Worm (Caenorhabditis elegans) whole organism, late embryonic: Measurements from ENCODE around the gene set-22.

Experiments used
- ets-4 ChIP-seq: sonication (generic microtip); optimal IDR thresholded peaks from 2 replicates; lab custom pipeline; 2016; ENCODE audit warnings: missing genetic modification characterization, missing compliant biosample characterization
- fkh-6 ChIP-seq: sonication (generic microtip); optimal IDR thresholded peaks from 2 replicates; lab custom pipeline; 2016; ENCODE audit warnings: missing genetic modification characterization, missing compliant biosample characterization
- gmeb-2 ChIP-seq: sonication (generic microtip); optimal IDR thresholded peaks from 2 replicates; lab custom pipeline; 2016; ENCODE audit warnings: missing genetic modification characterization, inconsistent platforms, missing compliant biosample characterization
- mec-3 ChIP-seq: sonication (generic microtip); optimal IDR thresholded peaks from 2 replicates; lab custom pipeline; 2016; ENCODE audit warnings: borderline replicate concordance, missing genetic modification characterization, missing compliant biosample characterization
- pqm-1 ChIP-seq: sonication (generic microtip); optimal IDR thresholded peaks from 2 replicates; lab custom pipeline; 2016; ENCODE audit warnings: missing genetic modification characterization, missing compliant biosample characterization
- tbx-2 ChIP-seq: sonication (generic microtip); optimal IDR thresholded peaks from 2 replicates; lab custom pipeline; 2016; ENCODE audit warnings: missing genetic modification characterization, missing compliant biosample characterization

ce11 chrV:10440723-10441122 lies 4.0 kb downstream of the set-22 start, which contains the start of gene snf-10:
- TF ChIP-seq ets-4 (tag; lab: Kevin White, UChicago) (no peak), gmeb-2 (tag; lab: Kevin White, UChicago) (no peak), tbx-2 (no peak), mec-3 (tag; lab: Kevin White, UChicago) (no peak), pqm-1 (tag; lab: Kevin White, UChicago) (no peak), fkh-6 (no peak)
